Worm (Caenorhabditis elegans) whole organism, L2 larva: ENCODE results near the gene srh-233.

Experiments
- blmp-1 ChIP-seq: sonication (generic microtip); optimal IDR thresholded peaks from 2 replicates; lab custom pipeline; 2017; ENCODE audit warnings: missing genetic modification characterization, mild to moderate bottlenecking, missing compliant biosample characterization, antibody characterized with exemption, moderate library complexity; ENCODE audit not compliant: insufficient read depth
- lin-39 ChIP-seq: fragments of 150-350 bp; optimal IDR thresholded peaks from 2 replicates; lab custom pipeline; 2014; ENCODE audit warnings: missing biosample characterization, missing genetic modification reagents, missing genetic modification characterization
- nhr-10 ChIP-seq: sonication (generic microtip); optimal IDR thresholded peaks from 2 replicates; lab custom pipeline; 2017; ENCODE audit warnings: missing biosample characterization, missing genetic modification characterization
- nhr-12 ChIP-seq: fragments of 150-350 bp; optimal IDR thresholded peaks from 2 replicates; lab custom pipeline; 2014; ENCODE audit warnings: missing biosample characterization, missing genetic modification characterization

- TF ChIP-seq nhr-10 (tag; lab: Kevin White, UChicago), result no peak
- no peak for TF ChIP-seq lin-39 (tag; lab: Kevin White, UChicago)
- TF ChIP-seq nhr-12 (tag; lab: Kevin White, UChicago), result no peak
- TF ChIP-seq blmp-1, result no peak
Observed at ce11 chrV:20059370-20059769, 10.2 kb downstream of the srh-233 start.
